Fruit fly (Drosophila melanogaster) whole organism, embryonic: Measurements from ENCODE around the gene CG13114.

ENCODE experiments used
- CG10321 ChIP-seq: fragments of 200-800 bp; sonication (Bioruptor generic); IDR thresholded peaks from 2 replicates; pipeline ENCODE4 v1.3.6; 2022; ENCODE audit warnings: missing biosample characterization, missing genetic modification characterization
- CG10366 ChIP-seq: fragments of 200-800 bp; sonication (Bioruptor generic); IDR thresholded peaks from 2 replicates; pipeline ENCODE4 v1.3.6; 2022; ENCODE audit warnings: missing biosample characterization, missing genetic modification characterization
- CG11085 ChIP-seq: fragments of 200-800 bp; sonication (Bioruptor generic); IDR thresholded peaks from 2 replicates; pipeline ENCODE4 v1.3.6; 2022; ENCODE audit warnings: missing biosample characterization, missing genetic modification characterization
- CG11247 ChIP-seq: fragments of 200-800 bp; sonication (Bioruptor generic); IDR thresholded peaks from 2 replicates; pipeline ENCODE4 v1.3.6; 2022; ENCODE audit warnings: missing biosample characterization, missing genetic modification characterization
- CG11560 ChIP-seq: fragments of 200-800 bp; sonication (Bioruptor generic); IDR thresholded peaks from 3 replicates; pipeline ENCODE4 v1.3.6; 2022; ENCODE audit warnings: missing biosample characterization, missing genetic modification characterization
- CG11723 ChIP-seq: fragments of 200-800 bp; sonication (Bioruptor generic); optimal IDR thresholded peaks from 2 replicates; lab custom pipeline; 2017; ENCODE audit warnings: missing biosample characterization, mild to moderate bottlenecking, missing genetic modification characterization
- CG12769 ChIP-seq: fragments of 200-800 bp; sonication (Bioruptor generic); optimal IDR thresholded peaks from 2 replicates; lab custom pipeline; 2019; ENCODE audit warnings: missing biosample characterization, mild to moderate bottlenecking, missing genetic modification characterization, moderate library complexity
- CG14860 ChIP-seq: fragments of 200-800 bp; sonication (Bioruptor generic); IDR thresholded peaks from 3 replicates; pipeline ENCODE4 v1.3.6; 2022; ENCODE audit warnings: missing biosample characterization, missing genetic modification characterization; ENCODE audit not compliant: partially characterized antibody
- CG1603 ChIP-seq: fragments of 200-800 bp; sonication (Bioruptor generic); optimal IDR thresholded peaks from 2 replicates; lab custom pipeline; 2019; ENCODE audit warnings: missing biosample characterization, mild to moderate bottlenecking, missing genetic modification characterization, moderate library complexity
- CG17361 ChIP-seq: fragments of 200-800 bp; sonication (Bioruptor generic); IDR thresholded peaks from 3 replicates; pipeline ENCODE4 v1.3.6; 2022; ENCODE audit warnings: missing biosample characterization, missing genetic modification characterization
- CG17829 ChIP-seq: fragments of 200-800 bp; optimal IDR thresholded peaks from 2 replicates; lab custom pipeline; 2019; ENCODE audit warnings: missing biosample characterization, mild to moderate bottlenecking, missing genetic modification characterization, moderate library complexity
- CG1832 ChIP-seq: fragments of 200-800 bp; sonication (Bioruptor generic); optimal IDR thresholded peaks from 2 replicates; lab custom pipeline; 2017; ENCODE audit warnings: missing biosample characterization, mild to moderate bottlenecking, missing genetic modification characterization, inconsistent platforms
- CG18619 ChIP-seq: fragments of 200-800 bp; sonication (Bioruptor generic); optimal IDR thresholded peaks from 3 replicates; lab custom pipeline; 2017; ENCODE audit warnings: missing biosample characterization, mild to moderate bottlenecking, missing genetic modification characterization
- CG32767 ChIP-seq: fragments of 200-800 bp; sonication (Bioruptor generic); IDR thresholded peaks from 2 replicates; pipeline ENCODE4 v1.3.6; 2022; ENCODE audit warnings: missing biosample characterization, missing genetic modification characterization
- CG4424 ChIP-seq: fragments of 200-800 bp; sonication (Bioruptor generic); optimal IDR thresholded peaks from 3 replicates; lab custom pipeline; 2016; ENCODE audit warnings: missing biosample characterization, missing genetic modification characterization
- CG5180 ChIP-seq: fragments of 200-800 bp; sonication (Bioruptor generic); optimal IDR thresholded peaks from 3 replicates; lab custom pipeline; 2017; ENCODE audit warnings: missing biosample characterization, missing genetic modification characterization, mild to moderate bottlenecking, moderate library complexity, missing genetic modification reagents
- CG6765 ChIP-seq: fragments of 200-800 bp; sonication (Bioruptor generic); optimal IDR thresholded peaks from 3 replicates; lab custom pipeline; 2017; ENCODE audit warnings: missing biosample characterization, mild to moderate bottlenecking, missing genetic modification characterization
- CG7786 ChIP-seq: fragments of 200-800 bp; sonication (Bioruptor generic); optimal IDR thresholded peaks from 2 replicates; lab custom pipeline; 2016; ENCODE audit warnings: missing biosample characterization, missing genetic modification characterization
- CG8281 ChIP-seq: fragments of 200-800 bp; sonication (Bioruptor generic); optimal IDR thresholded peaks from 2 replicates; lab custom pipeline; 2018; ENCODE audit warnings: missing biosample characterization, mild to moderate bottlenecking, missing genetic modification characterization, moderate library complexity
- D ChIP-seq, 2 experiments: fragments of 200-800 bp in 1 of 2; fragments of >200 bp in 1 of 2; sonication (Bioruptor generic) in 1 of 2; optimal IDR thresholded peaks; 2 replicates in 1 of 2; 3 replicates in 1 of 2; lab custom pipeline; 2017; ENCODE audit warnings: mild to moderate bottlenecking in 1 of 2, missing biosample characterization in 1 of 2, missing genetic modification characterization in 1 of 2, missing genetic modification reagents in 1 of 2
- Dfd ChIP-seq, 2 experiments: fragments of >200 bp; optimal IDR thresholded peaks; 2 replicates each; lab custom pipeline; 2017; ENCODE audit warnings: missing biosample characterization in 2 of 2, missing genetic modification characterization in 2 of 2
- Dref ChIP-seq: fragments of 200-800 bp; sonication (Bioruptor generic); IDR thresholded peaks from 2 replicates; pipeline ENCODE4 v1.3.6; 2022; ENCODE audit warnings: missing biosample characterization, missing genetic modification characterization
- Drgx ChIP-seq: fragments of 200-800 bp; sonication (Bioruptor generic); IDR thresholded peaks from 2 replicates; pipeline ENCODE4 v1.3.6; 2022; ENCODE audit warnings: missing biosample characterization, missing genetic modification characterization
- Ets65A ChIP-seq: fragments of 200-800 bp; sonication (Bioruptor generic); peaks from one replicate; lab custom pipeline; 2016; ENCODE audit warnings: missing biosample characterization, missing genetic modification characterization
- Fer1 ChIP-seq: fragments of 200-800 bp; sonication (Bioruptor generic); optimal IDR thresholded peaks from 2 replicates; lab custom pipeline; 2017; ENCODE audit warnings: missing biosample characterization, mild to moderate bottlenecking, missing genetic modification characterization
- H2.0 ChIP-seq: fragments of 200-800 bp; sonication (Bioruptor generic); IDR thresholded peaks from 2 replicates; pipeline ENCODE4 v1.3.6; 2022; ENCODE audit warnings: missing biosample characterization, missing genetic modification characterization
- Mes4 ChIP-seq: fragments of 200-800 bp; sonication (Bioruptor generic); optimal IDR thresholded peaks from 2 replicates; lab custom pipeline; 2016; ENCODE audit warnings: missing biosample characterization, missing genetic modification characterization
- Mrtf ChIP-seq: fragments of 200-800 bp; sonication (Bioruptor generic); IDR thresholded peaks from 3 replicates; pipeline ENCODE4 v1.3.6; 2022; ENCODE audit warnings: missing biosample characterization, missing genetic modification characterization
- Nf-YB ChIP-seq: fragments of 200-800 bp; sonication (Bioruptor generic); optimal IDR thresholded peaks from 3 replicates; lab custom pipeline; 2019; ENCODE audit warnings: missing biosample characterization, mild to moderate bottlenecking, missing genetic modification characterization, moderate library complexity
- Opbp ChIP-seq: fragments of 200-800 bp; sonication (Bioruptor generic); IDR thresholded peaks from 3 replicates; pipeline ENCODE4 v1.3.6; 2022; ENCODE audit warnings: missing biosample characterization, missing genetic modification characterization; ENCODE audit not compliant: partially characterized antibody
- Sry-β ChIP-seq: fragments of 200-800 bp; sonication (Bioruptor generic); optimal IDR thresholded peaks from 2 replicates; lab custom pipeline; 2018; ENCODE audit warnings: missing biosample characterization, mild to moderate bottlenecking, missing genetic modification characterization, moderate library complexity
- Stat92E ChIP-seq, 3 experiments: fragments of >200 bp in 2 of 3; fragments of 200-800 bp in 1 of 3; sonication (Bioruptor generic) in 1 of 3; optimal IDR thresholded peaks; 2 replicates each; lab custom pipeline; 2017 to 2019; ENCODE audit warnings: missing biosample characterization in 3 of 3, missing genetic modification characterization in 3 of 3, mild to moderate bottlenecking in 1 of 3, moderate library complexity in 1 of 3
- Xrp1 ChIP-seq: fragments of 200-800 bp; sonication (Bioruptor generic); IDR thresholded peaks from 2 replicates; pipeline ENCODE4 v1.3.6; 2022; ENCODE audit warnings: missing biosample characterization, missing genetic modification characterization
- ac ChIP-seq: fragments of 200-800 bp; sonication (Bioruptor generic); optimal IDR thresholded peaks from 3 replicates; lab custom pipeline; 2017; ENCODE audit warnings: missing biosample characterization, mild to moderate bottlenecking, missing genetic modification characterization
- ap ChIP-seq: fragments of 200-800 bp; sonication (Bioruptor generic); IDR thresholded peaks from 2 replicates; pipeline ENCODE4 v1.3.6; 2022; ENCODE audit warnings: missing biosample characterization, missing genetic modification characterization
- ato ChIP-seq: fragments of 200-800 bp; sonication (Bioruptor generic); IDR thresholded peaks from 2 replicates; pipeline ENCODE4 v1.3.6; 2022; ENCODE audit warnings: missing biosample characterization, missing genetic modification characterization; ENCODE audit not compliant: partially characterized antibody
- az2 ChIP-seq: fragments of 200-800 bp; sonication (Bioruptor generic); optimal IDR thresholded peaks from 3 replicates; lab custom pipeline; 2016; ENCODE audit warnings: missing biosample characterization, missing genetic modification characterization
- bab2 ChIP-seq: fragments of 200-800 bp; sonication (Bioruptor generic); optimal IDR thresholded peaks from 2 replicates; lab custom pipeline; 2016; ENCODE audit warnings: missing biosample characterization, missing genetic modification characterization
- bcd ChIP-seq: fragments of 200-800 bp; sonication (Bioruptor generic); optimal IDR thresholded peaks from 2 replicates; lab custom pipeline; 2017; ENCODE audit warnings: missing biosample characterization, mild to moderate bottlenecking, missing genetic modification characterization
- caup ChIP-seq: fragments of 200-800 bp; sonication (Bioruptor generic); optimal IDR thresholded peaks from 3 replicates; lab custom pipeline; 2017; ENCODE audit warnings: missing biosample characterization, mild to moderate bottlenecking, missing genetic modification characterization, moderate library complexity; ENCODE audit not compliant: severe bottlenecking
- chm ChIP-seq: fragments of 200-800 bp; sonication (Bioruptor generic); IDR thresholded peaks from 2 replicates; pipeline ENCODE4 v1.3.6; 2022; ENCODE audit warnings: missing biosample characterization, missing genetic modification characterization
- croc ChIP-seq: fragments of 200-800 bp; sonication (Bioruptor generic); conservative IDR thresholded peaks from 3 replicates; pipeline ENCODE4 v1.3.6; 2022; ENCODE audit warnings: missing biosample characterization, missing genetic modification characterization
- dan ChIP-seq: fragments of 200-800 bp; sonication (Bioruptor generic); IDR thresholded peaks from 2 replicates; pipeline ENCODE4 v1.3.6; 2022; ENCODE audit warnings: missing biosample characterization, missing genetic modification characterization
- exex ChIP-seq: fragments of 200-800 bp; sonication (Bioruptor generic); optimal IDR thresholded peaks from 4 replicates; lab custom pipeline; 2018; ENCODE audit warnings: missing biosample characterization, mild to moderate bottlenecking, missing genetic modification characterization, moderate library complexity
- mld ChIP-seq: fragments of 200-800 bp; sonication (Bioruptor generic); IDR thresholded peaks from 3 replicates; pipeline ENCODE4 v1.3.6; 2022; ENCODE audit warnings: missing biosample characterization, missing genetic modification characterization; ENCODE audit not compliant: partially characterized antibody
- odd ChIP-seq: fragments of 200-800 bp; sonication (Bioruptor generic); optimal IDR thresholded peaks from 2 replicates; lab custom pipeline; 2017; ENCODE audit warnings: missing biosample characterization, mild to moderate bottlenecking, missing genetic modification characterization
- onecut ChIP-seq: fragments of 200-800 bp; sonication (Bioruptor generic); IDR thresholded peaks from 2 replicates; pipeline ENCODE4 v1.3.6; 2022; ENCODE audit warnings: missing biosample characterization, missing genetic modification characterization
- sna ChIP-seq: fragments of 200-800 bp; sonication (Bioruptor generic); IDR thresholded peaks from 2 replicates; pipeline ENCODE4 v1.3.6; 2022; ENCODE audit warnings: missing biosample characterization, missing genetic modification characterization; ENCODE audit not compliant: partially characterized antibody
- z ChIP-seq: fragments of 200-800 bp; sonication (Bioruptor generic); IDR thresholded peaks from 3 replicates; pipeline ENCODE4 v1.3.6; 2022; ENCODE audit warnings: missing biosample characterization, missing genetic modification characterization
- zf30C ChIP-seq: fragments of 200-800 bp; sonication (Bioruptor generic); optimal IDR thresholded peaks from 3 replicates; lab custom pipeline; 2018; ENCODE audit warnings: missing biosample characterization, mild to moderate bottlenecking, missing genetic modification characterization

The CG13114 gene

DNA sequence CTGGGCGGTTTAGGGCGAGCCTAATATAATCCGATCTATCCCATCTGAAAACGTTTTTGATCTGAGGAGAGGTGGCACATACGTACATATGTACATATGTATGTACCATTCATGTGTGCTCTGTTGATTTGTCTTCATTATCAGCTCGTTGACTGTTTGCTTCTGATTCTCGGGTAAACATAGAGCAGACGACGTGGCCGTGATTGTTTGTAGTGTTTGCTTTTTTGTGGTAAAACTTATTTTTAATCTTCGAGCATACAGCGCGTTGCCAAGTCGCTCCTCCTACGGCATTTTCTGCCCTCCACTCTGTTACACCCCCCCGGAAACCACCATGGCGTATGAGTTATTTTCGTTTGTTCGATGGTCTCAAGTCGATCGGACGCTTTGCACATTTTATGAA is 19.9 kb upstream of the CG13114 start (continued):
- TF ChIP-seq CG1832: no peak
- peak; percentile 27; the same call in 1 of the 2 replicates for TF ChIP-seq ap
- TF ChIP-seq Drgx (GFP tag; lab: Robert Waterston, UW): peak; percentile 35; the same call in 1 of the 2 replicates
- no peak for TF ChIP-seq CG14860 (GFP tag; lab: Robert Waterston, UW)
- no peak for TF ChIP-seq Dref
- peak; percentile 73 for TF ChIP-seq Nf-YB (GFP tag; lab: Kevin White, UChicago)
- no peak for TF ChIP-seq dan
- peak; percentile 82 for TF ChIP-seq CG32767 (GFP tag; lab: Robert Waterston, UW)
- TF ChIP-seq H2.0 (GFP tag; lab: Robert Waterston, UW): peak; percentile 81
- peak; percentile 96 for TF ChIP-seq odd
- peak; percentile 78 for TF ChIP-seq exex
- no peak for TF ChIP-seq mld (GFP tag; lab: Robert Waterston, UW)
- peak; percentile 91 for TF ChIP-seq CG1603
- no peak for TF ChIP-seq CG11560 (tag; lab: Robert Waterston, UW)
- TF ChIP-seq zf30C (GFP tag; lab: Kevin White, UChicago): peak; percentile 35
- peak; percentile 84 for TF ChIP-seq CG8281
- peak; percentile 70 for TF ChIP-seq Sry-β (GFP tag; lab: Kevin White, UChicago)
- peak; percentile 90 for TF ChIP-seq Mes4 (GFP tag; lab: Kevin White, UChicago)
- TF ChIP-seq Ets65A (GFP tag; lab: Kevin White, UChicago): no peak
- peak; percentile 62 for TF ChIP-seq az2 (GFP tag; lab: Kevin White, UChicago)
- TF ChIP-seq chm (GFP tag; lab: Robert Waterston, UW): peak; percentile 94
- peak; percentile 64 for TF ChIP-seq CG17829 (tag; lab: Kevin White, UChicago)
- peak; percentile 83 for TF ChIP-seq CG5180 (GFP tag; lab: Kevin White, UChicago)
- TF ChIP-seq CG7786: peak; percentile 74
- peak; percentile 34; the same call in 1 of the 3 replicates for TF ChIP-seq croc (GFP tag; lab: Robert Waterston, UW)
- peak; percentile 86 for TF ChIP-seq CG11723 (GFP tag; lab: Kevin White, UChicago)
- TF ChIP-seq CG10321 (GFP tag; lab: Robert Waterston, UW): peak; percentile 69
- TF ChIP-seq Dfd (GFP tag; optimal IDR thresholded peaks at IDR 0.05; lab: Kevin White, UChicago): no peak
- TF ChIP-seq z (GFP tag; lab: Robert Waterston, UW): peak; percentile 80
- TF ChIP-seq sna (GFP tag; lab: Robert Waterston, UW): no peak
- peak; percentile 64; the same call in 2 of the 3 replicates for TF ChIP-seq CG17361 (GFP tag; lab: Robert Waterston, UW)
- TF ChIP-seq bcd: peak; percentile 83
- peak; percentile 79 for TF ChIP-seq CG4424 (GFP tag; lab: Kevin White, UChicago)
- TF ChIP-seq CG11247 (GFP tag; lab: Robert Waterston, UW): peak; percentile 73
- TF ChIP-seq ato (GFP tag; lab: Robert Waterston, UW): no peak
- peak; percentile 89 for TF ChIP-seq CG18619
- TF ChIP-seq CG6765 (GFP tag; lab: Kevin White, UChicago): peak; percentile 93
- TF ChIP-seq D (optimal IDR thresholded peaks at IDR 0.05; lab: Kevin White, UChicago): no peak
- TF ChIP-seq D (GFP tag; optimal IDR thresholded peaks at IDR 0.05; lab: Kevin White, UChicago): peak; percentile 86
- peak; percentile 92 for TF ChIP-seq caup (GFP tag; lab: Kevin White, UChicago)
- peak; percentile 84 for TF ChIP-seq onecut
- no peak for TF ChIP-seq Opbp (GFP tag; lab: Robert Waterston, UW)
- peak; percentile 96 for TF ChIP-seq Fer1 (GFP tag; lab: Kevin White, UChicago)
- peak; percentile 93 for TF ChIP-seq CG12769
- peak; percentile 59; the same call in 1 of the 2 replicates for TF ChIP-seq CG11085 (GFP tag; lab: Robert Waterston, UW)
- peak; percentile 70 for TF ChIP-seq CG10366 (GFP tag; lab: Robert Waterston, UW)
- TF ChIP-seq Xrp1 (GFP tag; lab: Robert Waterston, UW): peak; percentile 94
- TF ChIP-seq ac: peak; percentile 85
- peak in 1 of 3 experiments; percentile 49 for TF ChIP-seq Stat92E (GFP tag; optimal IDR thresholded peaks at IDR 0.05; lab: Kevin White, UChicago)
- TF ChIP-seq Mrtf (GFP tag; lab: Robert Waterston, UW): peak; percentile 74; the same call in 2 of the 3 replicates
- TF ChIP-seq bab2: peak; percentile 93
